Worm (Caenorhabditis elegans) whole organism, mixed stage, embryonic: ENCODE data around the gene F22B5.10.
A peak's percentile ranks its signal among the peaks of the same experiment; 100 is the strongest.

Source experiments
- M03D4.4 ChIP-seq: sonication (generic microtip); optimal IDR thresholded peaks from 2 replicates; lab custom pipeline; 2017; ENCODE audit warnings: mild to moderate bottlenecking, missing genetic modification characterization, missing compliant biosample characterization
- bed-3 ChIP-seq: fragments of 200-800 bp; sonication (Bioruptor generic); optimal IDR thresholded peaks from 3 replicates; lab custom pipeline; 2018; ENCODE audit warnings: mild to moderate bottlenecking, missing genetic modification characterization, moderate library complexity, missing compliant biosample characterization
- blmp-1 ChIP-seq: fragments of 150-350 bp; optimal IDR thresholded peaks from 2 replicates; lab custom pipeline; 2014; ENCODE audit warnings: missing biosample characterization, missing genetic modification characterization
- ceh-39 ChIP-seq: fragments of 150-350 bp; optimal IDR thresholded peaks from 2 replicates; lab custom pipeline; 2014; ENCODE audit warnings: missing biosample characterization, missing genetic modification characterization
- ceh-43 ChIP-seq: fragments of 200-800 bp; sonication (Bioruptor generic); optimal IDR thresholded peaks from 2 replicates; lab custom pipeline; 2018; ENCODE audit warnings: mild to moderate bottlenecking, missing genetic modification characterization, moderate library complexity, missing compliant biosample characterization
- ceh-83 ChIP-seq: fragments of 200-800 bp; sonication (Bioruptor generic); optimal IDR thresholded peaks from 2 replicates; lab custom pipeline; 2018; ENCODE audit warnings: mild to moderate bottlenecking, missing genetic modification characterization, missing compliant biosample characterization
- ces-1 ChIP-seq: fragments of 150-350 bp; optimal IDR thresholded peaks from 2 replicates; lab custom pipeline; 2014; ENCODE audit warnings: missing biosample characterization, missing genetic modification reagents, missing genetic modification characterization
- cnd-1 ChIP-seq: fragments of 200-800 bp; sonication (Bioruptor generic); optimal IDR thresholded peaks from 2 replicates; lab custom pipeline; 2018; ENCODE audit warnings: mild to moderate bottlenecking, missing genetic modification characterization, missing compliant biosample characterization
- drap-1 ChIP-seq: fragments of 200-800 bp; sonication (Bioruptor generic); optimal IDR thresholded peaks from 3 replicates; lab custom pipeline; 2018; ENCODE audit warnings: mild to moderate bottlenecking, missing genetic modification characterization, missing compliant biosample characterization
- elt-1 ChIP-seq: sonication (generic microtip); optimal IDR thresholded peaks from 2 replicates; lab custom pipeline; 2017; ENCODE audit warnings: missing genetic modification characterization, mild to moderate bottlenecking, missing compliant biosample characterization, antibody characterized with exemption, moderate library complexity, borderline replicate concordance; ENCODE audit not compliant: insufficient read depth
- flh-1 ChIP-seq: fragments of 200-800 bp; sonication (Bioruptor generic); optimal IDR thresholded peaks from 2 replicates; lab custom pipeline; 2018; ENCODE audit warnings: mild to moderate bottlenecking, missing genetic modification characterization, moderate library complexity, missing compliant biosample characterization
- ham-2 ChIP-seq: fragments of 200-800 bp; sonication (Bioruptor generic); optimal IDR thresholded peaks from 2 replicates; lab custom pipeline; 2018; ENCODE audit warnings: mild to moderate bottlenecking, missing genetic modification characterization, missing compliant biosample characterization
- hlh-1 ChIP-seq: fragments of 150-350 bp; optimal IDR thresholded peaks from 2 replicates; lab custom pipeline; 2014; ENCODE audit warnings: missing biosample characterization, missing genetic modification reagents, missing genetic modification characterization
- lin-13 ChIP-seq: fragments of 150-350 bp; optimal IDR thresholded peaks from 2 replicates; lab custom pipeline; 2014; ENCODE audit warnings: missing biosample characterization, missing genetic modification characterization
- lsy-2 ChIP-seq: fragments of 150-350 bp; optimal IDR thresholded peaks from 2 replicates; lab custom pipeline; 2014; ENCODE audit warnings: missing biosample characterization, missing genetic modification characterization
- mab-5 ChIP-seq: fragments of 150-350 bp; optimal IDR thresholded peaks from 2 replicates; lab custom pipeline; 2014; ENCODE audit warnings: missing biosample characterization, missing genetic modification characterization
- mep-1 ChIP-seq: fragments of 150-350 bp; optimal IDR thresholded peaks from 2 replicates; lab custom pipeline; 2017; ENCODE audit warnings: missing biosample characterization, missing genetic modification reagents, missing genetic modification characterization, inconsistent platforms
- mls-2 ChIP-seq: sonication (generic microtip); optimal IDR thresholded peaks from 2 replicates; lab custom pipeline; 2016; ENCODE audit warnings: mild to moderate bottlenecking, missing genetic modification characterization, moderate library complexity, missing compliant biosample characterization
- nhr-12 ChIP-seq: fragments of 150-350 bp; optimal IDR thresholded peaks from 2 replicates; lab custom pipeline; 2014; ENCODE audit warnings: missing biosample characterization, missing genetic modification characterization
- nhr-2 ChIP-seq: fragments of 150-350 bp; optimal IDR thresholded peaks from 2 replicates; lab custom pipeline; 2014; ENCODE audit warnings: missing biosample characterization, missing genetic modification characterization
- nhr-237 ChIP-seq: fragments of 150-350 bp; optimal IDR thresholded peaks from 2 replicates; lab custom pipeline; 2014; ENCODE audit warnings: missing biosample characterization, missing genetic modification characterization
- nhr-28 ChIP-seq: fragments of 150-350 bp; optimal IDR thresholded peaks from 2 replicates; lab custom pipeline; 2014; ENCODE audit warnings: missing biosample characterization, missing genetic modification characterization
- nhr-76 ChIP-seq: sonication (generic microtip); optimal IDR thresholded peaks from 2 replicates; lab custom pipeline; 2017; ENCODE audit warnings: missing biosample characterization, missing genetic modification characterization
- pha-4 ChIP-seq: fragments of 150-350 bp; optimal IDR thresholded peaks from 2 replicates; lab custom pipeline; 2018; ENCODE audit warnings: missing biosample characterization, missing genetic modification reagents, missing genetic modification characterization
- snpc-4 ChIP-seq: fragments of 150-350 bp; optimal IDR thresholded peaks from 2 replicates; lab custom pipeline; 2014; ENCODE audit warnings: missing biosample characterization, missing genetic modification characterization
- sptf-1 ChIP-seq: sonication (generic microtip); optimal IDR thresholded peaks from 2 replicates; lab custom pipeline; 2017; ENCODE audit warnings: mild to moderate bottlenecking, missing genetic modification characterization, moderate library complexity, missing compliant biosample characterization
- tbx-8 ChIP-seq: fragments of 200-800 bp; sonication (Bioruptor generic); optimal IDR thresholded peaks from 2 replicates; lab custom pipeline; 2018; ENCODE audit warnings: mild to moderate bottlenecking, missing genetic modification characterization, moderate library complexity, missing compliant biosample characterization
- unc-120 ChIP-seq: sonication (generic microtip); optimal IDR thresholded peaks from 2 replicates; lab custom pipeline; 2017; ENCODE audit warnings: missing genetic modification characterization, missing compliant biosample characterization; ENCODE audit not compliant: poor library complexity, severe bottlenecking
- unc-39 ChIP-seq: fragments of 150-350 bp; optimal IDR thresholded peaks from 2 replicates; lab custom pipeline; 2014; ENCODE audit warnings: missing biosample characterization, missing genetic modification characterization
- unc-62 ChIP-seq: fragments of 150-350 bp; optimal IDR thresholded peaks from 2 replicates; lab custom pipeline; 2014; ENCODE audit warnings: missing biosample characterization, missing genetic modification reagents, missing genetic modification characterization
- zip-8 ChIP-seq: fragments of 150-350 bp; optimal IDR thresholded peaks from 2 replicates; lab custom pipeline; 2014; ENCODE audit warnings: missing biosample characterization, missing genetic modification characterization
- ztf-11 ChIP-seq: fragments of 150-350 bp; optimal IDR thresholded peaks from 2 replicates; lab custom pipeline; 2014; ENCODE audit warnings: missing biosample characterization, missing genetic modification characterization

The F22B5.10 gene

ce11 chrII:8456094-8456493 lies 10.9 kb upstream of the F22B5.10 start, which contains the start of gene F22B5.6:
F22B5.6 (minus strand) TSS chrII:8456194.
- no peak for TF ChIP-seq ham-2
- TF ChIP-seq ceh-83 (GFP tag; lab: Kevin White, UChicago): no peak
- no peak for TF ChIP-seq nhr-2 (tag; lab: Kevin White, UChicago)
- TF ChIP-seq cnd-1 (tag; lab: Kevin White, UChicago): no peak
- TF ChIP-seq nhr-28: no peak
- no peak for TF ChIP-seq elt-1 (tag; lab: Kevin White, UChicago)
- TF ChIP-seq sptf-1 (tag; lab: Kevin White, UChicago): no peak
- TF ChIP-seq pha-4 (tag; lab: Kevin White, UChicago): no peak
- no peak for TF ChIP-seq unc-120 (tag; lab: Kevin White, UChicago)
- no peak for TF ChIP-seq unc-62
- TF ChIP-seq, all 35 proteins: peak for 0

- TF ChIP-seq lin-13 (peak; percentile 0), hlh-1 (peak; percentile 1), ceh-39 (tag; lab: Kevin White, UChicago) (no peak)
Observed at ce11 chrII:8456681-8457389, 10.1 kb upstream of the F22B5.10 start.

- TF ChIP-seq sptf-1 (tag; lab: Kevin White, UChicago) (no peak), unc-62 (no peak), ham-2 (no peak), nhr-12 (tag; lab: Kevin White, UChicago) (no peak), pha-4 (tag; lab: Kevin White, UChicago) (no peak), nhr-2 (tag; lab: Kevin White, UChicago) (no peak), blmp-1 (tag; lab: Kevin White, UChicago) (no peak), lin-13 (no peak), unc-39 (no peak), nhr-76 (tag; lab: Kevin White, UChicago) (no peak), flh-1 (GFP tag; lab: Kevin White, UChicago) (no peak), zip-8 (tag; lab: Kevin White, UChicago) (no peak), tbx-8 (GFP tag; lab: Kevin White, UChicago) (no peak), ceh-43 (GFP tag; lab: Kevin White, UChicago) (no peak)
Observed at ce11 chrII:8457438-8457837, 9.5 kb upstream of the F22B5.10 start, which contains the start of gene zyg-9. zyg-9 (plus strand) TSS chrII:8457818.

- TF ChIP-seq mab-5 (tag; lab: Kevin White, UChicago) (no peak), nhr-28 (no peak), zip-8 (tag; lab: Kevin White, UChicago) (no peak), ceh-39 (tag; lab: Kevin White, UChicago) (no peak), blmp-1 (tag; lab: Kevin White, UChicago) (no peak), nhr-12 (tag; lab: Kevin White, UChicago) (no peak), snpc-4 (tag; lab: Kevin White, UChicago) (no peak), lsy-2 (peak; percentile 24), hlh-1 (no peak), cnd-1 (tag; lab: Kevin White, UChicago) (no peak), mep-1 (no peak), ceh-43 (GFP tag; lab: Kevin White, UChicago) (no peak), unc-120 (tag; lab: Kevin White, UChicago) (peak; percentile 93), ztf-11 (tag; lab: Kevin White, UChicago) (no peak), ham-2 (no peak), pha-4 (tag; lab: Kevin White, UChicago) (peak; percentile 47), unc-39 (no peak), nhr-76 (tag; lab: Kevin White, UChicago) (no peak), drap-1 (no peak), ces-1 (GFP tag; lab: Kevin White, UChicago) (peak; percentile 93), bed-3 (GFP tag; lab: Kevin White, UChicago) (no peak), unc-62 (no peak), nhr-237 (tag; lab: Kevin White, UChicago) (no peak), sptf-1 (tag; lab: Kevin White, UChicago) (no peak)
- TF ChIP-seq, all 35 proteins: peak for 4
Observed at ce11 chrII:8464448-8464898, 2.5 kb upstream of the F22B5.10 start, which contains the start of gene fars-3. fars-3 (plus strand) TSS chrII:8464848.

ce11 chrII:8467809-8468208 lies 835 bp downstream of the F22B5.10 start, which contains the start of gene M05D6.2:
M05D6.2 (plus strand) TSS chrII:8468109.
- TF ChIP-seq sptf-1 (tag; lab: Kevin White, UChicago) (no peak), tbx-8 (GFP tag; lab: Kevin White, UChicago) (no peak), ces-1 (GFP tag; lab: Kevin White, UChicago) (no peak), nhr-28 (no peak), ham-2 (no peak), unc-62 (no peak), M03D4.4 (tag; lab: Kevin White, UChicago) (no peak), cnd-1 (tag; lab: Kevin White, UChicago) (no peak), nhr-12 (tag; lab: Kevin White, UChicago) (no peak), mls-2 (no peak), elt-1 (tag; lab: Kevin White, UChicago) (no peak), ztf-11 (tag; lab: Kevin White, UChicago) (no peak), nhr-237 (tag; lab: Kevin White, UChicago) (no peak)
